Fruit fly (Drosophila melanogaster) whole organism: ENCODE results near the gene IntS10.

Experiments used
- CG8478 ChIP-seq: fragments of >200 bp; optimal IDR thresholded peaks from 2 replicates; lab custom pipeline; 2018; ENCODE audit warnings: inconsistent platforms
- Dll ChIP-seq: fragments of >200 bp; optimal IDR thresholded peaks from 2 replicates; lab custom pipeline; 2017
- EcR ChIP-seq, 2 experiments: fragments of >200 bp; optimal IDR thresholded peaks; 2 replicates each; lab custom pipeline; 2017; ENCODE audit warnings: missing biosample characterization in 2 of 2, missing genetic modification characterization in 2 of 2, missing genetic modification reagents in 2 of 2
- pan ChIP-seq: fragments of >200 bp; optimal IDR thresholded peaks from 2 replicates; lab custom pipeline; 2017
- psq ChIP-seq: fragments of >200 bp; optimal IDR thresholded peaks from 2 replicates; lab custom pipeline; 2017
- usp ChIP-seq: fragments of >200 bp; optimal IDR thresholded peaks from 2 replicates; lab custom pipeline; 2017; ENCODE audit warnings: missing biosample characterization, missing genetic modification characterization, mixed read lengths

The IntS10 gene

DNA sequence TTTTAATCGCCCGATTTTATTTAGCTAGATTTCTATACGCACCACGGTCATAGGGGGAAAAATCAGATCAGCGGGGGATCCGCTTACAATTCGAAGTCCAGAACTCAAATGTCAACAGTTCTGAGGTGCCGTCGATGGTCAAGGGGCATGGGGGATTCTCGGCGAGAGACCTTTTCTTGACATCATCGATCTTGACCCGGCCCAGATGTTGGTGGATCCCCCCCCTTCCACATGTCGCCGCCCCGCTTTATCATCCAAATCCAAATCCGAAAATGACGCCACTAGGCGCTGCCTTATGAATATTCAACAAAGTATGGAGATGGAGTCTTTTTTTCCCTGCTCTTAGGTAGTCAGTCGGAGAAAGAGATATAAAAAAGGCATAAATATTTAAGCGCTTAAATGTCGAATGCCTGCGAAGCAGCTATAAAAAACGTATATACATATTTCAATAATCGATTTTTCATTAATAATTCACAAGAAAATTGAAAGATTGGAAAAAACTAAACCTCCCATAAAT is 41.4 kb downstream of the IntS10 start:
- TF ChIP-seq psq (lab: Kevin White, UChicago) = no peak
- TF ChIP-seq Dll (lab: Kevin White, UChicago) = no peak
- no peak for TF ChIP-seq EcR (GFP tag; optimal IDR thresholded peaks at IDR 0.05; lab: Kevin White, UChicago)
- no peak for TF ChIP-seq pan (lab: Kevin White, UChicago)
- no peak for TF ChIP-seq usp (GFP tag; lab: Kevin White, UChicago)
- TF ChIP-seq CG8478 (lab: Kevin White, UChicago) = no peak

DNA sequence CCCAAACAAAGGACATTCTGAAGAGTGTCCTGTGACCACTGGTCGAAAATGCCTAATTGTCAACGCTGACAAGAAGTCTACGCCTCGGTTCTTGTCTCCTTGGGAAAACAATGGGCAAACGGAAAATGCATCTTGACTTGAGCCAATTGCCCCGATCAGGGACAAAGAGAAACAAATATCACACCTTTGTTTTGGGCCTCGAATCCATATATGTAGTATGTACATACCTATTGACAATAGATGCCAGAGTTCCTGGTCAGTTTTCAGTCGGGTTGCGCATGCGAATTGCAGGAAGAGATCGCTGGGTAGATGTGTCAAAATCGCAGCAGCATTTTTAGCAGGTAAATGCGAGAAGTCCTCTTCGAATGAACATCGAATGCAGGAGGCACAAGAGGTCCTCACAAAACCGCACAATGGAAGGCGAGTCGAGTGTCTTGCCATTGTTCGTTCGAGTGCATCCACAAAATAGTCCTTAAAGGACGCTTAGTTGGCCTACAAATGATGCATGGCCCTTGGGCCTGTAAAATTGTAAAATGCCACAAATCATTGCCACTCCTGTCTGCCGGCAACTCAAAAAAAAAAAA is 42.3 kb downstream of the IntS10 start:
- TF ChIP-seq pan (lab: Kevin White, UChicago) (no peak), psq (lab: Kevin White, UChicago) (no peak), usp (GFP tag; lab: Kevin White, UChicago) (no peak), Dll (lab: Kevin White, UChicago) (no peak), CG8478 (lab: Kevin White, UChicago) (no peak), EcR (GFP tag; optimal IDR thresholded peaks at IDR 0.05; lab: Kevin White, UChicago) (no peak)

DNA sequence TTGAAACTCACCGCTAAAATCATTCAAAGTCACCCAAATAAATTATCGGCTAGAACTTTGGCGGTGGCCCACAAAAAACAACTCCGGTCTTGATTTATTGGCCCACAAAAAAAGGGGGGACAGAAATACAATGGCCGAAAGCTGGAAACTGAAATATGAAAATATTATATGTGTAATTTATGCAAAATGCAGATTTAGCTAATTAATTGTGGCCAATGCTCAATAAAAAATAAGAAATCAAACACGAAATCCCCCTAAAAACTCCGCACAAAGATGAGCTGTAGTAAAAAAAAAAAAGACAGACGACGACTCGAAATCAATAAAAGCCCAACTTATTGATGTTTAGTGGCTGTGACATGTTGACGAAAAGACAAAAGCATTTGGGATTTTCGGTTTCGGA is 43.3 kb downstream of the IntS10 start:
- TF ChIP-seq EcR (GFP tag; optimal IDR thresholded peaks at IDR 0.05; lab: Kevin White, UChicago) (no peak), usp (GFP tag; lab: Kevin White, UChicago) (no peak), psq (lab: Kevin White, UChicago) (no peak), Dll (lab: Kevin White, UChicago) (no peak), CG8478 (lab: Kevin White, UChicago) (no peak), pan (lab: Kevin White, UChicago) (no peak)

DNA sequence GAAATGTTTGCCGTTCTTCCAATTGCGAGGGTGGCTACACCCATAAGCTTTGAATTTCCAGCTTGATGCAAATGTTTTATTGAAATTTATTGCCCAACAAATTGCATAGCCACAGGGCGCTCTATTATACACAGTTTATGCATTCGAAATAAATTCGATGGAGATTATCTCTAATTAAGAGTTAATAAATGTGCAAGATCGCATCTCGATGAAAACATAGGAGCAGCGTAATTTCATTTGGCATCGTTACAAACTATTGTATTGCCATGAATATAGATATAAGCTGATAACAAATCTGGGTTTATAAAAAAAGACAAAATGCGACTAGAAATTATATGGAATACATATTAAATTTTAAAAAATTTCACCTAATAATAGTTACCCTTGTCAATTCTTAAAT is 44.0 kb downstream of the IntS10 start:
- TF ChIP-seq usp (GFP tag; lab: Kevin White, UChicago) = no peak
- no peak for TF ChIP-seq CG8478 (lab: Kevin White, UChicago)
- no peak for TF ChIP-seq psq (lab: Kevin White, UChicago)
- no peak for TF ChIP-seq Dll (lab: Kevin White, UChicago)
- no peak for TF ChIP-seq EcR (GFP tag; optimal IDR thresholded peaks at IDR 0.05; lab: Kevin White, UChicago)
- no peak for TF ChIP-seq pan (lab: Kevin White, UChicago)

DNA sequence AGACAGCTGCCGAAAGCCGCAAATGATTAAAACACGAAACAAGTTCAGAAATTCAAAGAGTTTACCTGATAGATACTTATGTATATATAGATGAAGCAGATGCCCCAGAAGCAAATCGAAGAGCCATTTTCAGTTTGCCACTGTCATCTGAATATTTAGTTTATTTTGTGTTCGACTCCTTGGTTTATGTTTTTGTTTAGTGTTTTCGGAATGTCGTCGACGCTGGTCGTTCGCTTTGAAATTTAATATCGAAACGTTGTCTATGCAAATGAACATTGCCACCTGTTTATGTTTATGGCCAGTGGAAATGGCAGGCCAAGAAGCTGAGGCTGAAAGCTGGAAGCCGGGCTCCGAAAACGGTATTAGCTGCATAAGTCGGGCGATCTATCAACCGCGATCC is 44.5 kb downstream of the IntS10 start:
- no peak for TF ChIP-seq CG8478 (lab: Kevin White, UChicago)
- no peak for TF ChIP-seq pan (lab: Kevin White, UChicago)
- TF ChIP-seq psq (lab: Kevin White, UChicago) = no peak
- TF ChIP-seq usp (GFP tag; lab: Kevin White, UChicago) = no peak
- no peak for TF ChIP-seq EcR (GFP tag; optimal IDR thresholded peaks at IDR 0.05; lab: Kevin White, UChicago)
- TF ChIP-seq Dll (lab: Kevin White, UChicago) = no peak

DNA sequence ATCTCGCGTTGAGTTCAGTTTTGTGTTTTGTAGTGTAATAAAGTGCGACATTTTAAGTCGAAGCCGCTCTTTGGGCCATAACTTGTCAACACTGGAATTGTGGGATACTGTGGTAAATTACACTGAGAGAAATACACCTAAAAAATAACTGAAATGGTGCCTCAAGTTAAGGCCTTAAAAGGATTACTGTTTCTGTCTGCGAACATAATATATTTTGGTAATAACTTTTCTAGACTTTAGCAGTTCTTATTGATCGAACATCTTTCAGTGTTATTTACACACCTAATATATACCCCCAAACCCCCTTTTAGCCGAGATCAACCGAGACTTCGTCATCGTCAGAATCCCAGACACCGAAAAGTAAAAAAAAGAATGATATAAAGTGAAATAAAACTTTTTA is 45.3 kb downstream of the IntS10 start:
- TF ChIP-seq Dll (lab: Kevin White, UChicago) (no peak), CG8478 (lab: Kevin White, UChicago) (no peak), usp (GFP tag; lab: Kevin White, UChicago) (no peak), pan (lab: Kevin White, UChicago) (no peak)

DNA sequence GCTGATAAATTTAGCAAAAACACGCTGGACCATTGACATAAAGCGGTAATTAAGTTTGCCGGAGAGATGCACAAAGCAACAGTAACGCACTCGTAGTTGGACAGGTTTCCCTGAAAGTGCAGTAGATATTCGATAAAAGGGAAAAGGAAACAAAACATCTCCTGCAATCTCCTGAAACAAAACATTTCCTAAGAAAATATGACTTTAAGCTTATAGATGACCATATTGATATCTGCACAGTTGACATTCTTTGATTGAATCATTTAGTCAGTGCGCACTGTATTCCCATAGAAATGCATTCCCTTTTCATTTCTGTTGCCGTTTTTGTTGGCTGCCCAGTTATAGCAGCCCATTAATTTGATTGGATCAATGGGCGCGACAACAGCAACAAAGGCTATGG is 46.3 kb downstream of the IntS10 start:
- no peak for TF ChIP-seq EcR (GFP tag; optimal IDR thresholded peaks at IDR 0.05; lab: Kevin White, UChicago)
- no peak for TF ChIP-seq psq (lab: Kevin White, UChicago)
- TF ChIP-seq CG8478 (lab: Kevin White, UChicago) = no peak
- TF ChIP-seq usp (GFP tag; lab: Kevin White, UChicago) = no peak

DNA sequence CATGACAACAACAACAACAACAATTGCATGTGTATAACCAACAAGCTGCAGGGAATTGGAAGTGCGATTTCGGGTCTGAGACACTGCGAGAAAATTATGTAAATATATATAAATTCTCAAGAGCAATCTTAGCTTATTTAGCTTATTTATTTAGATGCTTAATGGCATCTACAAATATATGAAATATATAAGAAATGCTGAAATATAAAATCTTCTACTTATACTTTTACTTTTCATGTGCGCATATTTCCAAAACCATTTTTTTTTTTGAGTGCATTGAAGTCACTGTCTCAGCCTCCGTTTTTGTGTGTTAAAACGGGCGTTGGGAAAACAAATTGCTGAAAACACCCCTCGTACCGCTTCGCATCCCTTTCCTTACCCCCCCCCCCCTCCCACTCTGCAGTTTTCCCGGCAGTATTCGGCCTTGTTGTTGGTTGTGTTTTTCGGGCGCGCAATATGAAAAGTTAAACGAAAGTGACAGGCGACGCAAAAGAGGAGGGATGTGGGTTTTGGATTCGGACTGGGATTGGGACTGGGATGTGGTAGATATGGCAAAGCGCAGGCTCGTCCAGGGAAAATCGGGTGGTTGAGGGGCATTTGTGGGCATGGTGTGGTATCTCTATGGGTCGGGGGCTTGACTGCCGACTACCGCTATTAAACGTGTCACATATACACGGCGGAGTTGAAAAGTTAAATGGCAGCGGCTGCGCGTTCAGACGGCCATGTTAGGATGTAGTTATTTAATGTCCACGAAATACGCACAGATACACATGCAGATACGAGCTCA is 48.9 kb downstream of the IntS10 start:
- TF ChIP-seq EcR (GFP tag; optimal IDR thresholded peaks at IDR 0.05; lab: Kevin White, UChicago) (no peak), Dll (lab: Kevin White, UChicago) (no peak), psq (lab: Kevin White, UChicago) (no peak), usp (GFP tag; lab: Kevin White, UChicago) (no peak), pan (lab: Kevin White, UChicago) (no peak), CG8478 (lab: Kevin White, UChicago) (no peak)

DNA sequence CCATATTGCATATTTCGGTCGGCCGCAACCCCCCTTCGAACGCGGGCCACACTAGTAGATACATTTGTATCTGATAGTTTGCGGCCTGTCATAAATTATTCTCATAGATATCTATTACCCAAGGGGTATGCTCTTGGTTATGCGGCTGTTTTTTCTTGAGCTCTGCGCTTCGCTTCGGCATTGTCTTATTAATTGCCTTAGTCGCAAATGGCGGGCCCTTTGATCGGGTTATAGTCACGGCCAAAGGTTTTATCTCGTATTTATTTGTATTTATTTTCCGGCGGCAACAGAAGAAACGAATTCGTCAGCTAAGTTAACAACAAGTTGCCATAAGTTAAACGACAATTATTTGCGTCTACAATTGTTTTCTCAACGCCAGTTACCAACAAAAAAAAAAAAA is 49.5 kb downstream of the IntS10 start:
- no peak for TF ChIP-seq pan (lab: Kevin White, UChicago)
- no peak for TF ChIP-seq Dll (lab: Kevin White, UChicago)
- TF ChIP-seq EcR (GFP tag; optimal IDR thresholded peaks at IDR 0.05; lab: Kevin White, UChicago) = no peak
- TF ChIP-seq CG8478 (lab: Kevin White, UChicago) = no peak
- no peak for TF ChIP-seq usp (GFP tag; lab: Kevin White, UChicago)
- no peak for TF ChIP-seq psq (lab: Kevin White, UChicago)
